Fruit fly (Drosophila melanogaster) whole organism, embryonic: ENCODE measurements around the gene mu2.

Experiments
- CG10979 ChIP-seq: fragments of 200-800 bp; sonication (Bioruptor generic); optimal IDR thresholded peaks from 2 replicates; lab custom pipeline; 2018; ENCODE audit warnings: missing biosample characterization, mild to moderate bottlenecking, missing genetic modification characterization, moderate library complexity
- CG11247 ChIP-seq: fragments of 200-800 bp; sonication (Bioruptor generic); IDR thresholded peaks from 2 replicates; pipeline ENCODE4 v1.3.6; 2022; ENCODE audit warnings: missing biosample characterization, missing genetic modification characterization
- CG13775 ChIP-seq: fragments of 200-800 bp; sonication (Bioruptor generic); optimal IDR thresholded peaks from 3 replicates; lab custom pipeline; 2017; ENCODE audit warnings: missing biosample characterization, mild to moderate bottlenecking, missing genetic modification characterization
- CG15479 ChIP-seq: fragments of 200-800 bp; sonication (Bioruptor generic); optimal IDR thresholded peaks from 3 replicates; lab custom pipeline; 2019; ENCODE audit warnings: missing biosample characterization, mild to moderate bottlenecking, missing genetic modification characterization, moderate library complexity
- CG15514 ChIP-seq: fragments of 200-800 bp; sonication (Bioruptor generic); optimal IDR thresholded peaks from 3 replicates; lab custom pipeline; 2017; ENCODE audit warnings: missing biosample characterization, missing genetic modification characterization, mild to moderate bottlenecking, moderate library complexity, missing genetic modification reagents
- CG18262 ChIP-seq: fragments of 200-800 bp; optimal IDR thresholded peaks from 3 replicates; lab custom pipeline; 2019; ENCODE audit warnings: missing biosample characterization, mild to moderate bottlenecking, missing genetic modification characterization, moderate library complexity
- CG18599 ChIP-seq: fragments of 200-800 bp; sonication (Bioruptor generic); optimal IDR thresholded peaks from 3 replicates; lab custom pipeline; 2017; ENCODE audit warnings: missing biosample characterization, missing genetic modification characterization, mild to moderate bottlenecking, moderate library complexity, missing genetic modification reagents
- CG30403 ChIP-seq: fragments of 200-800 bp; sonication (Bioruptor generic); optimal IDR thresholded peaks from 3 replicates; lab custom pipeline; 2016; ENCODE audit warnings: missing biosample characterization, missing genetic modification characterization
- CG30431 ChIP-seq: fragments of 200-800 bp; sonication (Bioruptor generic); optimal IDR thresholded peaks from 2 replicates; lab custom pipeline; 2017; ENCODE audit warnings: missing biosample characterization, missing genetic modification characterization
- CG31224 ChIP-seq: fragments of 200-800 bp; sonication (Bioruptor generic); IDR thresholded peaks from 2 replicates; pipeline ENCODE4 v1.3.6; 2022; ENCODE audit warnings: missing biosample characterization, missing genetic modification characterization
- CG33557 ChIP-seq: fragments of 200-800 bp; sonication (Bioruptor generic); optimal IDR thresholded peaks from 2 replicates; lab custom pipeline; 2019; ENCODE audit warnings: missing biosample characterization, mild to moderate bottlenecking, missing genetic modification characterization, moderate library complexity
- CG3407 ChIP-seq: fragments of 200-800 bp; sonication (Bioruptor generic); optimal IDR thresholded peaks from 2 replicates; lab custom pipeline; 2018; ENCODE audit warnings: missing biosample characterization, mild to moderate bottlenecking, missing genetic modification characterization
- CG34224 ChIP-seq: fragments of 200-800 bp; sonication (Bioruptor generic); IDR thresholded peaks from 3 replicates; pipeline ENCODE4 v1.3.6; 2022; ENCODE audit warnings: missing biosample characterization, missing genetic modification characterization; ENCODE audit not compliant: partially characterized antibody
- CG3995 ChIP-seq: fragments of 200-800 bp; sonication (Bioruptor generic); optimal IDR thresholded peaks from 3 replicates; lab custom pipeline; 2016; ENCODE audit warnings: missing biosample characterization, missing genetic modification characterization
- CG4328 ChIP-seq: fragments of 200-800 bp; sonication (Bioruptor generic); optimal IDR thresholded peaks from 3 replicates; lab custom pipeline; 2017; ENCODE audit warnings: missing biosample characterization, missing genetic modification reagents, missing genetic modification characterization
- CG6254 ChIP-seq: fragments of 200-800 bp; sonication (Bioruptor generic); optimal IDR thresholded peaks from 3 replicates; lab custom pipeline; 2017; ENCODE audit warnings: mild to moderate bottlenecking, missing biosample characterization, missing genetic modification reagents, missing genetic modification characterization
- CG6683 ChIP-seq: fragments of 200-800 bp; sonication (Bioruptor generic); optimal IDR thresholded peaks from 2 replicates; lab custom pipeline; 2017; ENCODE audit warnings: missing biosample characterization, mild to moderate bottlenecking, missing genetic modification characterization, missing genetic modification reagents
- CG6854 ChIP-seq: fragments of 200-800 bp; sonication (Bioruptor generic); optimal IDR thresholded peaks from 3 replicates; lab custom pipeline; 2017; ENCODE audit warnings: missing biosample characterization, mild to moderate bottlenecking, missing genetic modification characterization
- CG7928 ChIP-seq: fragments of 200-800 bp; sonication (Bioruptor generic); optimal IDR thresholded peaks from 2 replicates; lab custom pipeline; 2017; ENCODE audit warnings: missing biosample characterization, mild to moderate bottlenecking, missing genetic modification characterization
- CG7963 ChIP-seq: fragments of 200-800 bp; sonication (Bioruptor generic); IDR thresholded peaks from 3 replicates; pipeline ENCODE4 v1.3.6; 2022; ENCODE audit warnings: missing biosample characterization, missing genetic modification characterization; ENCODE audit not compliant: partially characterized antibody
- CG8359 ChIP-seq: fragments of 200-800 bp; sonication (Bioruptor generic); optimal IDR thresholded peaks from 2 replicates; lab custom pipeline; 2017; ENCODE audit warnings: missing biosample characterization, mild to moderate bottlenecking, missing genetic modification characterization, borderline replicate concordance
- CG8478 ChIP-seq: fragments of >200 bp; optimal IDR thresholded peaks from 2 replicates; lab custom pipeline; 2018
- CrebB ChIP-seq: fragments of 200-800 bp; sonication (Bioruptor generic); optimal IDR thresholded peaks from 3 replicates; lab custom pipeline; 2018; ENCODE audit warnings: missing biosample characterization, mild to moderate bottlenecking, missing genetic modification characterization
- Deaf1 ChIP-seq: fragments of 200-800 bp; optimal IDR thresholded peaks from 3 replicates; lab custom pipeline; 2019; ENCODE audit warnings: missing biosample characterization, mild to moderate bottlenecking, missing genetic modification characterization, moderate library complexity
- Ets65A ChIP-seq: fragments of 200-800 bp; sonication (Bioruptor generic); peaks from one replicate; lab custom pipeline; 2016; ENCODE audit warnings: missing biosample characterization, missing genetic modification characterization
- Fer1 ChIP-seq: fragments of 200-800 bp; sonication (Bioruptor generic); optimal IDR thresholded peaks from 2 replicates; lab custom pipeline; 2017; ENCODE audit warnings: missing biosample characterization, mild to moderate bottlenecking, missing genetic modification characterization
- HLH54F ChIP-seq: fragments of 200-800 bp; sonication (Bioruptor generic); optimal IDR thresholded peaks from 3 replicates; lab custom pipeline; 2016; ENCODE audit warnings: missing biosample characterization, missing genetic modification characterization
- Lpt ChIP-seq: fragments of >200 bp; optimal IDR thresholded peaks from 2 replicates; lab custom pipeline; 2018; ENCODE audit warnings: missing biosample characterization, missing genetic modification characterization
- Med ChIP-seq: fragments of 200-800 bp; sonication (Bioruptor generic); peaks from one replicate; lab custom pipeline; 2016; ENCODE audit warnings: missing biosample characterization, missing genetic modification characterization, mild to moderate bottlenecking, inconsistent platforms, moderate library complexity
- NFAT ChIP-seq: fragments of 200-800 bp; sonication (Bioruptor generic); IDR thresholded peaks from 2 replicates; pipeline ENCODE4 v1.3.6; 2022; ENCODE audit warnings: missing biosample characterization, missing genetic modification characterization
- Opbp ChIP-seq: fragments of 200-800 bp; sonication (Bioruptor generic); IDR thresholded peaks from 3 replicates; pipeline ENCODE4 v1.3.6; 2022; ENCODE audit warnings: missing biosample characterization, missing genetic modification characterization; ENCODE audit not compliant: partially characterized antibody
- Poxn ChIP-seq: fragments of 200-800 bp; sonication (Bioruptor generic); IDR thresholded peaks from 2 replicates; pipeline ENCODE4 v1.3.6; 2022; ENCODE audit warnings: missing biosample characterization, missing genetic modification characterization
- Side ChIP-seq: fragments of 200-800 bp; sonication (Bioruptor generic); optimal IDR thresholded peaks from 2 replicates; lab custom pipeline; 2016; ENCODE audit warnings: missing biosample characterization, missing genetic modification characterization
- Spps ChIP-seq: fragments of 200-800 bp; sonication (Bioruptor generic); optimal IDR thresholded peaks from 2 replicates; lab custom pipeline; 2018; ENCODE audit warnings: missing biosample characterization, mild to moderate bottlenecking, missing genetic modification characterization
- ab ChIP-seq: fragments of 200-800 bp; sonication (Bioruptor generic); optimal IDR thresholded peaks from 2 replicates; lab custom pipeline; 2016; ENCODE audit warnings: missing biosample characterization, missing genetic modification characterization
- az2 ChIP-seq: fragments of 200-800 bp; sonication (Bioruptor generic); optimal IDR thresholded peaks from 3 replicates; lab custom pipeline; 2016; ENCODE audit warnings: missing biosample characterization, missing genetic modification characterization
- btn ChIP-seq: fragments of 200-800 bp; sonication (Bioruptor generic); optimal IDR thresholded peaks from 2 replicates; lab custom pipeline; 2016; ENCODE audit warnings: missing biosample characterization, missing genetic modification characterization
- ewg ChIP-seq: fragments of 200-800 bp; sonication (Bioruptor generic); optimal IDR thresholded peaks from 3 replicates; lab custom pipeline; 2017; ENCODE audit warnings: mild to moderate bottlenecking, missing biosample characterization, missing genetic modification reagents, missing genetic modification characterization
- hkb ChIP-seq, 2 experiments: fragments of 200-800 bp in 1 of 2; fragments of >200 bp in 1 of 2; sonication (Bioruptor generic) in 1 of 2; IDR thresholded peaks in 1 of 2; optimal IDR thresholded peaks in 1 of 2; 2 replicates each; pipeline versions ENCODE4 v1.3.6 to Lab custom; 2017 to 2022; ENCODE audit warnings: missing biosample characterization in 1 of 2, missing genetic modification characterization in 1 of 2
- jigr1 ChIP-seq: fragments of 200-800 bp; sonication (Bioruptor generic); IDR thresholded peaks from 3 replicates; pipeline ENCODE4 v1.3.6; 2022; ENCODE audit warnings: missing biosample characterization, missing genetic modification characterization
- luna ChIP-seq: fragments of 200-800 bp; sonication (Bioruptor generic); optimal IDR thresholded peaks from 2 replicates; lab custom pipeline; 2016; ENCODE audit warnings: missing biosample characterization, missing genetic modification characterization
- nerfin-2 ChIP-seq: fragments of 200-800 bp; sonication (Bioruptor generic); IDR thresholded peaks from 2 replicates; pipeline ENCODE4 v1.3.6; 2022; ENCODE audit warnings: missing biosample characterization, missing genetic modification characterization; ENCODE audit not compliant: partially characterized antibody
- odd ChIP-seq: fragments of 200-800 bp; sonication (Bioruptor generic); optimal IDR thresholded peaks from 2 replicates; lab custom pipeline; 2017; ENCODE audit warnings: missing biosample characterization, mild to moderate bottlenecking, missing genetic modification characterization
- phol ChIP-seq: fragments of 200-800 bp; sonication (Bioruptor generic); optimal IDR thresholded peaks from 3 replicates; lab custom pipeline; 2018; ENCODE audit warnings: missing biosample characterization, mild to moderate bottlenecking, missing genetic modification characterization, moderate library complexity
- repo ChIP-seq: fragments of 200-800 bp; sonication (Bioruptor generic); optimal IDR thresholded peaks from 2 replicates; lab custom pipeline; 2016; ENCODE audit warnings: missing biosample characterization, missing genetic modification characterization
- rib ChIP-seq: fragments of 200-800 bp; sonication (Bioruptor generic); IDR thresholded peaks from 2 replicates; pipeline ENCODE4 v1.3.6; 2022; ENCODE audit warnings: missing biosample characterization, missing genetic modification characterization
- salm ChIP-seq: fragments of 200-800 bp; sonication (Bioruptor generic); optimal IDR thresholded peaks from 2 replicates; lab custom pipeline; 2018; ENCODE audit warnings: missing biosample characterization, mild to moderate bottlenecking, missing genetic modification characterization
- sqz ChIP-seq: fragments of 200-800 bp; sonication (Bioruptor generic); optimal IDR thresholded peaks from 3 replicates; lab custom pipeline; 2018; ENCODE audit warnings: missing biosample characterization, mild to moderate bottlenecking, missing genetic modification characterization
- stwl ChIP-seq: fragments of 200-800 bp; sonication (Bioruptor generic); optimal IDR thresholded peaks from 3 replicates; lab custom pipeline; 2018; ENCODE audit warnings: missing biosample characterization, mild to moderate bottlenecking, missing genetic modification characterization, moderate library complexity
- usp ChIP-seq: fragments of >200 bp; optimal IDR thresholded peaks from 2 replicates; lab custom pipeline; 2017; ENCODE audit warnings: missing biosample characterization, missing genetic modification characterization
- yki ChIP-seq: fragments of >200 bp; optimal IDR thresholded peaks from 3 replicates; lab custom pipeline; 2018

mu2 gene

DNA sequence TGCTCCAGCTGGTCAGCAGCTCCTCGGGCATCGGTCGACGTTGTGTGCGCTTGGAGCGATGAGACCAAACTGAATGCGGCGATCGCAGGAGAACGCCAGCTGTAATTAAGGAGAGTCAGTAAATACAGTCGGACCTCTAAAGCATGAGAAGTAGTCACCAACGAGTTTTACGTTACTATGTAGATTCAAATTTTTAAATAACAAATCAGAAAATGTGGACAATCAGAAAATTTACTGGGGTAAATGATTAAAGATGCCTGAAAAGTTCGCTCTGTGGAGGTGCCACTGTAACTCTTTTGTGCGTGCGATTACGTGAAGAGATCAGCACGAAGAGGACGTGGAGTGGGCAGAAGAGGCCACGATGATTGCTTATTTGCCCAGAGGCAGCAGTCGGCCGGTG, 15.7 kb upstream of the mu2 start, which contains the start of gene SCOT (continued):
- TF ChIP-seq rib = no peak
- TF ChIP-seq Side (GFP tag; lab: Kevin White, UChicago) = peak; percentile 43
- TF ChIP-seq CG6683 (GFP tag; lab: Kevin White, UChicago) = no peak
- peak; percentile 61 for TF ChIP-seq HLH54F (GFP tag; lab: Kevin White, UChicago)
- no peak for TF ChIP-seq Fer1
- TF ChIP-seq CG7963 (GFP tag; lab: Robert Waterston, UW) = no peak
- no peak for TF ChIP-seq nerfin-2 (GFP tag; lab: Robert Waterston, UW)
- TF ChIP-seq repo = no peak
- peak; percentile 91 for TF ChIP-seq Med (GFP tag; lab: Kevin White, UChicago)
- TF ChIP-seq CG10979 (tag; lab: Kevin White, UChicago) = no peak
- TF ChIP-seq luna (GFP tag; lab: Kevin White, UChicago) = no peak
- no peak for TF ChIP-seq CG31224 (GFP tag; lab: Robert Waterston, UW)
- no peak for TF ChIP-seq ab (GFP tag; lab: Kevin White, UChicago)
- peak; percentile 36 for TF ChIP-seq btn (GFP tag; lab: Kevin White, UChicago)
- no peak for TF ChIP-seq Spps
- no peak for TF ChIP-seq CG4328 (GFP tag; lab: Kevin White, UChicago)
- TF ChIP-seq Poxn = 0 out of 2 replicates have a peak, but pooled peaks have one; percentile 11
- no peak for TF ChIP-seq CG8478 (lab: Kevin White, UChicago)
- TF ChIP-seq CG33557 (GFP tag; lab: Kevin White, UChicago) = no peak
- no peak for TF ChIP-seq yki (lab: Kevin White, UChicago)
- TF ChIP-seq Ets65A = peak; percentile 85
- no peak for TF ChIP-seq hkb (optimal IDR thresholded peaks at IDR 0.05; lab: Kevin White, UChicago)
- peak; percentile 85 for TF ChIP-seq hkb (GFP tag; IDR thresholded peaks at IDR 0.05; lab: Robert Waterston, UW)
- TF ChIP-seq CG30403 (GFP tag; lab: Kevin White, UChicago) = no peak
- peak; percentile 52 for TF ChIP-seq phol (tag; lab: Kevin White, UChicago)
- TF ChIP-seq CG15479 (GFP tag; lab: Kevin White, UChicago) = no peak
- TF ChIP-seq CrebB = peak; percentile 50
- TF ChIP-seq Opbp (GFP tag; lab: Robert Waterston, UW) = no peak
- TF ChIP-seq CG30431 = peak; percentile 50
- TF ChIP-seq CG7928 (GFP tag; lab: Kevin White, UChicago) = no peak
- TF ChIP-seq jigr1 = peak; percentile 30; the same call in 1 of the 3 replicates
- no peak for TF ChIP-seq CG34224 (GFP tag; lab: Robert Waterston, UW)
- TF ChIP-seq NFAT (GFP tag; lab: Robert Waterston, UW) = no peak
- peak; percentile 77 for TF ChIP-seq az2 (GFP tag; lab: Kevin White, UChicago)
- TF ChIP-seq CG18262 (tag; lab: Kevin White, UChicago) = no peak
- no peak for TF ChIP-seq sqz (GFP tag; lab: Kevin White, UChicago)
- TF ChIP-seq Lpt (GFP tag; lab: Kevin White, UChicago) = no peak
- TF ChIP-seq CG6854 = no peak
- no peak for TF ChIP-seq CG8359 (GFP tag; lab: Kevin White, UChicago)
- no peak for TF ChIP-seq CG18599
- peak; percentile 45 for TF ChIP-seq salm (tag; lab: Kevin White, UChicago)
- TF ChIP-seq usp (GFP tag; lab: Kevin White, UChicago) = no peak
- no peak for TF ChIP-seq Deaf1
- peak; percentile 45 for TF ChIP-seq ewg (GFP tag; lab: Kevin White, UChicago)
- TF ChIP-seq CG3407 (GFP tag; lab: Kevin White, UChicago) = no peak
- no peak for TF ChIP-seq CG15514 (GFP tag; lab: Kevin White, UChicago)
- TF ChIP-seq CG13775 (GFP tag; lab: Kevin White, UChicago) = peak; percentile 20
- TF ChIP-seq odd = no peak
- no peak for TF ChIP-seq CG6254 (GFP tag; lab: Kevin White, UChicago)
- TF ChIP-seq stwl (tag; lab: Kevin White, UChicago) = no peak
- no peak for TF ChIP-seq CG3995 (GFP tag; lab: Kevin White, UChicago)
- TF ChIP-seq CG11247 (GFP tag; lab: Robert Waterston, UW) = peak; percentile 69
